Worm (Caenorhabditis elegans) whole organism, young adult: ENCODE data around the gene ZC155.4.

ENCODE experiments used
- B0035.1 ChIP-seq: sonication (generic microtip); optimal IDR thresholded peaks from 2 replicates; lab custom pipeline; 2016; ENCODE audit warnings: missing genetic modification characterization, mild to moderate bottlenecking, missing compliant biosample characterization, missing genotype, missing genetic modification reagents
- B0261.1 ChIP-seq: sonication (generic microtip); optimal IDR thresholded peaks from 2 replicates; lab custom pipeline; 2016; ENCODE audit warnings: mild to moderate bottlenecking, missing genetic modification characterization, moderate library complexity, missing compliant biosample characterization
- B0336.3 ChIP-seq: fragments of 200-800 bp; sonication (Bioruptor generic); IDR thresholded peaks from 2 replicates; pipeline ENCODE4 v1.3.6; 2022; ENCODE audit warnings: missing genetic modification characterization, missing compliant biosample characterization
- D2030.7 ChIP-seq: fragments of 200-800 bp; sonication (Bioruptor generic); IDR thresholded peaks from 2 replicates; pipeline ENCODE4 v1.3.6; 2022; ENCODE audit warnings: missing genetic modification reagents, missing genetic modification characterization, missing compliant biosample characterization
- F10E7.11 ChIP-seq: sonication (generic microtip); optimal IDR thresholded peaks from 2 replicates; lab custom pipeline; 2017; ENCODE audit warnings: mild to moderate bottlenecking, missing genetic modification characterization, moderate library complexity, missing compliant biosample characterization
- F23B12.7 ChIP-seq: sonication (generic microtip); optimal IDR thresholded peaks from 2 replicates; lab custom pipeline; 2017; ENCODE audit warnings: missing genetic modification characterization, mild to moderate bottlenecking, missing compliant biosample characterization, antibody characterized with exemption, moderate library complexity; ENCODE audit not compliant: insufficient read depth
- F33H1.4 ChIP-seq: fragments of 200-800 bp; sonication (Bioruptor generic); IDR thresholded peaks from 2 replicates; pipeline ENCODE4 v1.3.6; 2022; ENCODE audit warnings: missing genetic modification reagents, missing genetic modification characterization, missing compliant biosample characterization
- F55B11.4 ChIP-seq: sonication (generic microtip); optimal IDR thresholded peaks from 2 replicates; lab custom pipeline; 2016; ENCODE audit warnings: missing compliant biosample characterization, missing genetic modification characterization, borderline replicate concordance; ENCODE audit not compliant: insufficient read depth
- F57C9.4 ChIP-seq: sonication (generic microtip); optimal IDR thresholded peaks from 2 replicates; lab custom pipeline; 2017; ENCODE audit warnings: mild to moderate bottlenecking, missing genetic modification characterization, missing compliant biosample characterization
- K11D2.4 ChIP-seq: fragments of 200-800 bp; sonication (Bioruptor generic); IDR thresholded peaks from 2 replicates; pipeline ENCODE4 v1.3.6; 2022; ENCODE audit warnings: missing genetic modification reagents, missing genetic modification characterization, missing compliant biosample characterization
- T26A5.8 ChIP-seq: sonication (generic microtip); optimal IDR thresholded peaks from 2 replicates; lab custom pipeline; 2016; ENCODE audit warnings: missing genetic modification characterization, missing compliant biosample characterization
- ZK185.1 ChIP-seq: sonication (generic microtip); optimal IDR thresholded peaks from 2 replicates; lab custom pipeline; 2016; ENCODE audit warnings: mild to moderate bottlenecking, missing genetic modification characterization, missing compliant biosample characterization; ENCODE audit not compliant: poor library complexity, severe bottlenecking
- ama-1 ChIP-seq, 3 experiments: fragments of 150-350 bp in 1 of 3; sonication (generic microtip) in 2 of 3; optimal IDR thresholded peaks; 2 replicates each; lab custom pipeline; 2014 to 2018; ENCODE audit warnings: missing biosample characterization in 2 of 3, missing genetic modification characterization in 2 of 3, missing genetic modification reagents in 2 of 3
- atf-7 ChIP-seq: sonication (generic microtip); optimal IDR thresholded peaks from 2 replicates; lab custom pipeline; 2017; ENCODE audit warnings: mild to moderate bottlenecking, missing genetic modification characterization, missing compliant biosample characterization
- attf-5 ChIP-seq: fragments of 200-800 bp; sonication (Bioruptor generic); optimal IDR thresholded peaks from 2 replicates; lab custom pipeline; 2018; ENCODE audit warnings: mild to moderate bottlenecking, missing genetic modification characterization, missing compliant biosample characterization
- attf-6 ChIP-seq: fragments of 200-800 bp; sonication (Bioruptor generic); IDR thresholded peaks from 2 replicates; pipeline ENCODE4 v1.3.6; 2022; ENCODE audit warnings: missing genetic modification reagents, missing genetic modification characterization, missing compliant biosample characterization
- ceh-27 ChIP-seq: fragments of 200-800 bp; sonication (Bioruptor generic); optimal IDR thresholded peaks from 2 replicates; lab custom pipeline; 2018; ENCODE audit warnings: mild to moderate bottlenecking, missing genetic modification characterization, moderate library complexity, missing compliant biosample characterization
- ceh-79 ChIP-seq: sonication (generic microtip); optimal IDR thresholded peaks from 2 replicates; lab custom pipeline; 2017; ENCODE audit warnings: mild to moderate bottlenecking, missing genetic modification characterization, missing compliant biosample characterization
- die-1 ChIP-seq: sonication (generic microtip); optimal IDR thresholded peaks from 2 replicates; lab custom pipeline; 2016; ENCODE audit warnings: missing genotype, mild to moderate bottlenecking, missing genetic modification characterization, missing compliant biosample characterization
- egl-44 ChIP-seq: fragments of 200-800 bp; sonication (Bioruptor generic); IDR thresholded peaks from 2 replicates; pipeline ENCODE4 v1.3.6; 2022; ENCODE audit warnings: missing genetic modification reagents, missing genetic modification characterization, missing compliant biosample characterization
- ets-4 ChIP-seq: fragments of 200-800 bp; sonication (Bioruptor generic); optimal IDR thresholded peaks from 2 replicates; lab custom pipeline; 2018; ENCODE audit warnings: mild to moderate bottlenecking, missing genetic modification characterization, missing compliant biosample characterization
- him-1 ChIP-seq: sonication (generic microtip); optimal IDR thresholded peaks from 2 replicates; lab custom pipeline; 2016; ENCODE audit warnings: missing genotype, missing genetic modification reagents, missing genetic modification characterization, missing compliant biosample characterization
- hmg-1.2 ChIP-seq: fragments of 200-800 bp; sonication (Bioruptor generic); IDR thresholded peaks from 2 replicates; pipeline ENCODE4 v1.3.6; 2022; ENCODE audit warnings: missing genetic modification reagents, missing genetic modification characterization, missing compliant biosample characterization
- lag-1 ChIP-seq: fragments of 200-800 bp; sonication (Bioruptor generic); IDR thresholded peaks from 2 replicates; pipeline ENCODE4 v1.3.6; 2022; ENCODE audit warnings: missing genetic modification reagents, missing genetic modification characterization, missing compliant biosample characterization
- let-607 ChIP-seq, 2 experiments: fragments of 200-800 bp in 1 of 2; sonication (Bioruptor generic) in 1 of 2; sonication (generic microtip) in 1 of 2; optimal IDR thresholded peaks; 2 replicates each; lab custom pipeline; 2016 to 2018; ENCODE audit warnings: mild to moderate bottlenecking in 2 of 2, missing compliant biosample characterization in 2 of 2, missing genetic modification characterization in 2 of 2, moderate library complexity in 2 of 2, missing genotype in 1 of 2
- lin-35 ChIP-seq, 3 experiments: fragments of 150-350 bp in 2 of 3; sonication (generic microtip) in 1 of 3; optimal IDR thresholded peaks; 2 replicates each; lab custom pipeline; 2014 to 2018; ENCODE audit warnings: missing biosample characterization in 3 of 3, missing genetic modification characterization in 3 of 3, missing genetic modification reagents in 3 of 3
- lsy-27 ChIP-seq: sonication (generic microtip); optimal IDR thresholded peaks from 2 replicates; lab custom pipeline; 2017; ENCODE audit warnings: missing genetic modification characterization, mild to moderate bottlenecking, missing compliant biosample characterization, antibody characterized with exemption, missing genotype, borderline replicate concordance; ENCODE audit not compliant: insufficient read depth
- madf-3 ChIP-seq: fragments of 200-800 bp; sonication (Bioruptor generic); IDR thresholded peaks from 2 replicates; pipeline ENCODE4 v1.3.6; 2022; ENCODE audit warnings: missing genetic modification reagents, missing genetic modification characterization, missing compliant biosample characterization
- madf-6 ChIP-seq: fragments of 200-800 bp; sonication (Bioruptor generic); IDR thresholded peaks from 2 replicates; pipeline ENCODE4 v1.3.6; 2022; ENCODE audit warnings: missing genetic modification reagents, missing genetic modification characterization, missing compliant biosample characterization
- madf-8 ChIP-seq: fragments of 200-800 bp; sonication (Bioruptor generic); conservative IDR thresholded peaks from 2 replicates; pipeline ENCODE4 v1.3.6; 2022; ENCODE audit warnings: missing genetic modification reagents, missing genetic modification characterization, missing compliant biosample characterization
- mel-28 ChIP-seq: sonication (generic microtip); optimal IDR thresholded peaks from 2 replicates; lab custom pipeline; 2016; ENCODE audit warnings: borderline replicate concordance, mild to moderate bottlenecking, missing genetic modification characterization, missing compliant biosample characterization
- nfya-1 ChIP-seq: sonication (generic microtip); optimal IDR thresholded peaks from 2 replicates; lab custom pipeline; 2017; ENCODE audit warnings: antibody characterized with exemption, missing compliant biosample characterization, missing genetic modification characterization, borderline replicate concordance; ENCODE audit not compliant: insufficient read depth
- nfyb-1 ChIP-seq: fragments of 200-800 bp; sonication (Bioruptor generic); IDR thresholded peaks from 2 replicates; pipeline ENCODE4 v1.3.6; 2022; ENCODE audit warnings: missing genetic modification reagents, missing genetic modification characterization, missing compliant biosample characterization
- nhr-120 ChIP-seq: fragments of 200-800 bp; sonication (Bioruptor generic); IDR thresholded peaks from 2 replicates; pipeline ENCODE4 v1.3.6; 2022; ENCODE audit warnings: missing genetic modification characterization, missing compliant biosample characterization
- nhr-179 ChIP-seq: sonication (generic microtip); optimal IDR thresholded peaks from 2 replicates; lab custom pipeline; 2016; ENCODE audit warnings: mild to moderate bottlenecking, missing genetic modification characterization, missing compliant biosample characterization
- nhr-27 ChIP-seq: fragments of 200-800 bp; sonication (Bioruptor generic); optimal IDR thresholded peaks from 2 replicates; lab custom pipeline; 2018; ENCODE audit warnings: mild to moderate bottlenecking, missing genetic modification characterization, moderate library complexity, missing compliant biosample characterization
- nhr-80 ChIP-seq: sonication (generic microtip); optimal IDR thresholded peaks from 2 replicates; lab custom pipeline; 2016; ENCODE audit warnings: missing genetic modification characterization, missing compliant biosample characterization
- pha-4 ChIP-seq: fragments of 150-350 bp; sonication (generic microtip); optimal IDR thresholded peaks from 2 replicates; lab custom pipeline; 2014; ENCODE audit warnings: missing biosample characterization, missing genetic modification reagents, missing genetic modification characterization
- repo-1 ChIP-seq: sonication (generic microtip); optimal IDR thresholded peaks from 2 replicates; lab custom pipeline; 2017; ENCODE audit warnings: mild to moderate bottlenecking, missing genetic modification characterization, missing compliant biosample characterization
- sea-2 ChIP-seq: fragments of 200-800 bp; sonication (Bioruptor generic); IDR thresholded peaks from 2 replicates; pipeline ENCODE4 v1.3.6; 2022; ENCODE audit warnings: missing genetic modification characterization, missing compliant biosample characterization
- snpc-4 ChIP-seq, 5 experiments: fragments of 150-350 bp in 1 of 5; sonication (generic microtip) in 4 of 5; optimal IDR thresholded peaks; 2 replicates each; lab custom pipeline; 2014 to 2018; ENCODE audit warnings: missing genetic modification characterization in 5 of 5, missing biosample characterization in 3 of 5, antibody characterized with exemption in 2 of 5, mild to moderate bottlenecking in 2 of 5, missing compliant biosample characterization in 2 of 5, missing genotype in 2 of 5, moderate library complexity in 2 of 5, missing genetic modification reagents in 1 of 5
- sptf-2 ChIP-seq: fragments of 200-800 bp; sonication (Bioruptor generic); optimal IDR thresholded peaks from 2 replicates; lab custom pipeline; 2018; ENCODE audit warnings: mild to moderate bottlenecking, missing genetic modification characterization, missing compliant biosample characterization
- xnd-1 ChIP-seq: sonication (generic microtip); optimal IDR thresholded peaks from 2 replicates; lab custom pipeline; 2016; ENCODE audit warnings: missing genotype, missing genetic modification reagents, missing genetic modification characterization, missing compliant biosample characterization
- ztf-22 ChIP-seq: fragments of 200-800 bp; sonication (Bioruptor generic); optimal IDR thresholded peaks from 2 replicates; lab custom pipeline; 2018; ENCODE audit warnings: mild to moderate bottlenecking, missing genetic modification characterization, moderate library complexity, missing compliant biosample characterization
- ztf-26 ChIP-seq: sonication (generic microtip); optimal IDR thresholded peaks from 2 replicates; lab custom pipeline; 2017; ENCODE audit warnings: missing genetic modification characterization, missing compliant biosample characterization
- ztf-28 ChIP-seq: fragments of 200-800 bp; sonication (Bioruptor generic); IDR thresholded peaks from 2 replicates; pipeline ENCODE4 v1.3.6; 2022; ENCODE audit warnings: missing genetic modification reagents, missing genetic modification characterization, missing compliant biosample characterization

ZC155.4 gene

ce11 chrIII:5227831-5228467, 12.7 kb upstream of the ZC155.4 start, which contains the start of the genes C34E10.12, C34E10.10 and atp-2:
Gene C34E10.12, minus strand, starts transcription at chrIII:5227881.
Gene C34E10.10, minus strand, starts transcription at chrIII:5227884.
Gene atp-2, plus strand, starts transcription at chrIII:5228417.
- no peak for TF ChIP-seq nhr-27 (tag; lab: Kevin White, UChicago)
- TF ChIP-seq atf-7 (tag; lab: Kevin White, UChicago), result no peak
- TF ChIP-seq ceh-79, result no peak
- no peak for TF ChIP-seq ama-1 (optimal IDR thresholded peaks at IDR 0.05; lab: Kevin White, UChicago)
- TF ChIP-seq ama-1 (GFP tag; optimal IDR thresholded peaks at IDR 0.05; lab: Kevin White, UChicago), result no peak
- TF ChIP-seq nhr-120, result no peak
- no peak for TF ChIP-seq sea-2 (GFP tag; lab: Robert Waterston, UW)
- TF ChIP-seq mel-28 (tag; lab: Kevin White, UChicago), result no peak
- TF ChIP-seq snpc-4 (GFP tag; optimal IDR thresholded peaks at IDR 0.05; lab: Kevin White, UChicago), result no peak
- peak; percentile 24 to 75 (median 40) for TF ChIP-seq snpc-4 (tag; optimal IDR thresholded peaks at IDR 0.05; lab: Kevin White, UChicago)
- no peak for TF ChIP-seq repo-1
- no peak for TF ChIP-seq sptf-2 (GFP tag; lab: Kevin White, UChicago)
- peak; percentile 82 for TF ChIP-seq attf-5 (GFP tag; lab: Kevin White, UChicago)
- TF ChIP-seq lin-35 (GFP tag; optimal IDR thresholded peaks at IDR 0.05; lab: Kevin White, UChicago), result peak in 1 of 3 experiments; percentile 76
- TF ChIP-seq xnd-1, result no peak
- TF ChIP-seq him-1 (tag; lab: Kevin White, UChicago), result no peak
- no peak for TF ChIP-seq let-607 (tag; optimal IDR thresholded peaks at IDR 0.05; lab: Kevin White, UChicago)
- TF ChIP-seq pha-4 (tag; lab: Kevin White, UChicago), result peak; percentile 11
- no peak for TF ChIP-seq ets-4 (GFP tag; lab: Kevin White, UChicago)
- no peak for TF ChIP-seq F10E7.11
- TF ChIP-seq F33H1.4 (GFP tag; lab: Robert Waterston, UW), result peak; percentile 96
- TF ChIP-seq egl-44 (GFP tag; lab: Robert Waterston, UW), result no peak
- no peak for TF ChIP-seq nfya-1 (tag; lab: Kevin White, UChicago)
- TF ChIP-seq lsy-27 (tag; lab: Kevin White, UChicago), result no peak
- TF ChIP-seq B0035.1, result no peak
- TF ChIP-seq attf-6 (GFP tag; lab: Robert Waterston, UW), result no peak
- peak; percentile 38 for TF ChIP-seq nhr-80 (tag; lab: Kevin White, UChicago)
- peak; percentile 72 for TF ChIP-seq madf-6 (GFP tag; lab: Robert Waterston, UW)
- TF ChIP-seq hmg-1.2 (GFP tag; lab: Robert Waterston, UW), result peak; percentile 47; the same call in 1 of the 2 replicates
- TF ChIP-seq F57C9.4 (tag; lab: Kevin White, UChicago), result no peak
- TF ChIP-seq K11D2.4 (GFP tag; lab: Robert Waterston, UW), result peak; percentile 20; the same call in 1 of the 2 replicates
- TF ChIP-seq madf-8 (GFP tag; lab: Robert Waterston, UW), result no peak
- TF ChIP-seq ztf-22 (GFP tag; lab: Kevin White, UChicago), result no peak
- no peak for TF ChIP-seq lag-1 (GFP tag; lab: Robert Waterston, UW)
- TF ChIP-seq ztf-28, result no peak
- peak; percentile 19 for TF ChIP-seq ztf-26
- no peak for TF ChIP-seq F55B11.4 (tag; lab: Kevin White, UChicago)
- peak; percentile 68 for TF ChIP-seq ZK185.1 (tag; lab: Kevin White, UChicago)
- TF ChIP-seq F23B12.7 (tag; lab: Kevin White, UChicago), result peak; percentile 87
- TF ChIP-seq B0336.3 (GFP tag; lab: Robert Waterston, UW), result no peak
- TF ChIP-seq nfyb-1 (GFP tag; lab: Robert Waterston, UW), result peak; percentile 73; the same call in 1 of the 2 replicates
- TF ChIP-seq madf-3, result no peak
- no peak for TF ChIP-seq nhr-179 (tag; lab: Kevin White, UChicago)
- no peak; the same call in 1 of the 2 replicates for TF ChIP-seq D2030.7 (GFP tag; lab: Robert Waterston, UW)
- no peak for TF ChIP-seq B0261.1 (tag; lab: Kevin White, UChicago)
- TF ChIP-seq T26A5.8 (tag; lab: Kevin White, UChicago), result no peak
- TF ChIP-seq ceh-27 (GFP tag; lab: Kevin White, UChicago), result peak; percentile 58
- TF ChIP-seq die-1, result no peak
